Fruit fly (Drosophila melanogaster) whole organism: Measurements from ENCODE around the gene mRpL13.

ENCODE experiments used
- CG8478 ChIP-seq: fragments of >200 bp; optimal IDR thresholded peaks from 2 replicates; lab custom pipeline; 2018; ENCODE audit warnings: inconsistent platforms
- Dll ChIP-seq: fragments of >200 bp; optimal IDR thresholded peaks from 2 replicates; lab custom pipeline; 2017
- EcR ChIP-seq, 2 experiments: fragments of >200 bp; optimal IDR thresholded peaks; 2 replicates each; lab custom pipeline; 2017; ENCODE audit warnings: missing biosample characterization in 2 of 2, missing genetic modification characterization in 2 of 2, missing genetic modification reagents in 2 of 2
- psq ChIP-seq: fragments of >200 bp; optimal IDR thresholded peaks from 2 replicates; lab custom pipeline; 2017

DNA sequence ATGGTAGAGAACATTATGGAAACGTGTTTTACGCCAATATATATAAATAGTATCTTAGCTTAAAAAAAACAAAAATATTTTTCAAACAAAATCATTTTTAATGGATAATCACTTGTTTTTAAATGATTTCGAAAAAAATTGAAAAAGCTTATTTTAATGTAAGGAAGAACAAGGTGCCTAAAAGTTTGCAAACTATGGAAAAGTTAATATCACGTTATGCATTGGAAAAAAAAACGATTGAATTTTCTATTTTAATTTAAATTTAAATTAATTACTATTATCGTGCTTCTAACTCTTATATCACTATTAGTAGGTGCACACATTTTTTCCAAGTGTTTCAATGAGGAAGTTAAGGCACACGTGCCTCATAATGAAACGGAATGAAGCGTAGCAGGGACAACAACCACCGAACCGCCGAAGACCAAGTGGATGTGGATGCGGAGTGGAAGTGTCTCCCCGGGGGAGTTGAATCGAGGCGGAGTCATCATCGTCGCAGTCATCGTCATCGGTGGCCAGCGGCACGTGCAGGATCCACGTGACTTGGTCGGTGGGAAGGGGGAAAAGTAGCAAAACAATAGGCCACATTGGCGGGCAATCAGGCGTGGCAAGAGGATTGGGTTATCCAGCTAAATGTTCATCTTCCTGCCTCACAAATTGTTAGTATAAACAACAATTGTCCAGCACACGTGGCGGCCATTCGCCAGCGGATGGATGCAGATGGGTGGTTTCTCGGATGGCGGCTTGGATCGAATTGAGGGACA is 38.0 kb upstream of the mRpL13 start:
- TF ChIP-seq psq (lab: Kevin White, UChicago) (no peak), CG8478 (lab: Kevin White, UChicago) (no peak), EcR (GFP tag; optimal IDR thresholded peaks at IDR 0.05; lab: Kevin White, UChicago) (no peak), Dll (lab: Kevin White, UChicago) (no peak)
